Worm (Caenorhabditis elegans) whole organism, midembryonic: Measurements from ENCODE around the gene alg-3.

Experiments
- T22C8.4 ChIP-seq: fragments of 200-800 bp; sonication (Bioruptor generic); IDR thresholded peaks from 2 replicates; pipeline ENCODE4 v1.3.6; 2022; ENCODE audit warnings: missing genetic modification characterization, missing compliant biosample characterization
- cog-1 ChIP-seq: sonication (generic microtip); optimal IDR thresholded peaks from 2 replicates; lab custom pipeline; 2016; ENCODE audit warnings: missing genetic modification characterization, missing compliant biosample characterization
- flt-1 ChIP-seq: fragments of 200-800 bp; sonication (Bioruptor generic); IDR thresholded peaks from 2 replicates; pipeline ENCODE4 v1.3.6; 2022; ENCODE audit warnings: missing genetic modification characterization, missing compliant biosample characterization
- ref-1 ChIP-seq: fragments of 200-800 bp; sonication (Bioruptor generic); conservative IDR thresholded peaks from 2 replicates; pipeline ENCODE4 v1.3.6; 2022; ENCODE audit warnings: missing genetic modification reagents, missing genetic modification characterization, missing compliant biosample characterization
- tab-1 ChIP-seq: fragments of 200-800 bp; sonication (Bioruptor generic); IDR thresholded peaks from 2 replicates; pipeline ENCODE4 v1.3.6; 2022; ENCODE audit warnings: missing genetic modification characterization, missing compliant biosample characterization
- ztf-23 ChIP-seq: fragments of 200-800 bp; sonication (Bioruptor generic); IDR thresholded peaks from 2 replicates; pipeline ENCODE4 v1.3.6; 2022; ENCODE audit warnings: missing genetic modification reagents, missing genetic modification characterization, missing compliant biosample characterization

DNA sequence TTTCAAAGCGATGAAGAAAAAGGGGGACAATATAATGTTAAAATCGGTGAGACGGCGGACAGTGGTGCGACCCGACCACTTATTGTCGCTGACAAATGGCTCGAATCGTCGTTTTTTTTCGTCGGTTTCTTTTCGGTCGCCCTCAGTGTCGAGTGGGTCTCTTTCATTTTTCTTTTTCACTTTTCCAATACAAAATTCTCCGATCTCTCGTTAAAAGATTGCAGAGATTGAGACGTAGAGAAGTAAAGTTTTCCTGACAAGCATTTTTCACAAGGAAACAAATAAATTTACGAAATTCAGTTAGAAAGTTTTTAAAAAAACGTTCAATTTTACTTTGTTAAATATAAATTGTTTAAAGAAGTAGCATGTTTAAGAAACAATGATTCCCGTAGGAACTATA lies 12.5 kb upstream of the alg-3 start:
- TF ChIP-seq tab-1 (GFP tag; lab: Robert Waterston, UW) (no peak), flt-1 (GFP tag; lab: Robert Waterston, UW) (no peak), ref-1 (GFP tag; lab: Robert Waterston, UW) (no peak), cog-1 (tag; lab: Kevin White, UChicago) (no peak), ztf-23 (GFP tag; lab: Robert Waterston, UW) (no peak), T22C8.4 (GFP tag; lab: Robert Waterston, UW) (no peak)
